Worm (Caenorhabditis elegans) whole organism, L1 larva: ENCODE measurements around the gene srx-20.

Experiments used
- C04F5.9 ChIP-seq: sonication (generic microtip); optimal IDR thresholded peaks from 2 replicates; lab custom pipeline; 2016; ENCODE audit warnings: missing genetic modification characterization, missing compliant biosample characterization
- C34B4.2 ChIP-seq: sonication (generic microtip); optimal IDR thresholded peaks from 2 replicates; lab custom pipeline; 2017; ENCODE audit warnings: mild to moderate bottlenecking, missing genetic modification characterization, missing compliant biosample characterization
- alr-1 ChIP-seq: fragments of 200-800 bp; sonication (Bioruptor generic); optimal IDR thresholded peaks from 2 replicates; lab custom pipeline; 2018; ENCODE audit warnings: borderline replicate concordance, mild to moderate bottlenecking, missing genetic modification characterization, missing compliant biosample characterization
- ama-1 ChIP-seq: fragments of 150-350 bp; optimal IDR thresholded peaks from 2 replicates; lab custom pipeline; 2014
- ceh-63 ChIP-seq: fragments of 200-800 bp; sonication (Bioruptor generic); optimal IDR thresholded peaks from 2 replicates; lab custom pipeline; 2018; ENCODE audit warnings: mild to moderate bottlenecking, missing genetic modification characterization, missing compliant biosample characterization
- ceh-8 ChIP-seq: fragments of 200-800 bp; sonication (Bioruptor generic); optimal IDR thresholded peaks from 2 replicates; lab custom pipeline; 2018; ENCODE audit warnings: mild to moderate bottlenecking, missing genetic modification characterization, moderate library complexity, missing compliant biosample characterization
- ceh-82 ChIP-seq, 3 experiments: fragments of 150-350 bp in 1 of 3; sonication (generic microtip) in 2 of 3; optimal IDR thresholded peaks; 2 replicates each; lab custom pipeline; 2014 to 2017; ENCODE audit warnings: missing biosample characterization in 3 of 3, missing genetic modification characterization in 3 of 3
- ceh-88 ChIP-seq: fragments of 200-800 bp; sonication (Bioruptor generic); IDR thresholded peaks from 2 replicates; pipeline ENCODE4 v1.3.6; 2022; ENCODE audit warnings: missing genetic modification characterization, missing compliant biosample characterization
- ceh-90 ChIP-seq: sonication (generic microtip); optimal IDR thresholded peaks from 2 replicates; lab custom pipeline; 2016; ENCODE audit warnings: missing genetic modification characterization, missing compliant biosample characterization
- ces-1 ChIP-seq: fragments of 150-350 bp; optimal IDR thresholded peaks from 2 replicates; lab custom pipeline; 2014; ENCODE audit warnings: missing biosample characterization, missing genetic modification reagents, missing genetic modification characterization
- dpl-1 ChIP-seq, 3 experiments: fragments of 150-350 bp in 2 of 3; sonication (generic microtip) in 1 of 3; optimal IDR thresholded peaks; 2 replicates each; lab custom pipeline; 2014 to 2017; ENCODE audit warnings: missing biosample characterization in 3 of 3, missing genetic modification characterization in 3 of 3, missing genetic modification reagents in 3 of 3
- dsc-1 ChIP-seq: sonication (generic microtip); optimal IDR thresholded peaks from 2 replicates; lab custom pipeline; 2016; ENCODE audit warnings: mild to moderate bottlenecking, missing genetic modification characterization, missing compliant biosample characterization
- efl-1 ChIP-seq, 4 experiments: fragments of 150-350 bp; optimal IDR thresholded peaks in 3 of 4; peaks in 1 of 4; 1 replicate in 1 of 4; 2 replicates in 3 of 4; lab custom pipeline; 2014; ENCODE audit warnings: missing biosample characterization in 2 of 4, missing genetic modification characterization in 2 of 4, missing genetic modification reagents in 2 of 4
- elt-2 ChIP-seq: sonication (generic microtip); optimal IDR thresholded peaks from 2 replicates; lab custom pipeline; 2016; ENCODE audit warnings: missing genetic modification characterization, mild to moderate bottlenecking, inconsistent platforms, missing compliant biosample characterization, missing genetic modification reagents
- elt-3 ChIP-seq, 6 experiments: fragments of 150-350 bp in 1 of 6; sonication (generic microtip); optimal IDR thresholded peaks; 2 replicates each; lab custom pipeline; 2017 to 2018; ENCODE audit warnings: missing biosample characterization in 6 of 6, missing genetic modification characterization in 6 of 6, inconsistent platforms in 1 of 6
- fkh-4 ChIP-seq: sonication (generic microtip); optimal IDR thresholded peaks from 2 replicates; lab custom pipeline; 2016; ENCODE audit warnings: missing compliant biosample characterization, missing genetic modification characterization, borderline replicate concordance
- fkh-8 ChIP-seq: sonication (generic microtip); optimal IDR thresholded peaks from 2 replicates; lab custom pipeline; 2016; ENCODE audit warnings: mild to moderate bottlenecking, missing genetic modification characterization, missing compliant biosample characterization
- hlh-17 ChIP-seq: fragments of 200-800 bp; sonication (Bioruptor generic); optimal IDR thresholded peaks from 2 replicates; lab custom pipeline; 2018; ENCODE audit warnings: missing genetic modification characterization, mild to moderate bottlenecking, missing compliant biosample characterization, moderate library complexity, borderline replicate concordance
- hpl-2 ChIP-seq: fragments of 150-350 bp; optimal IDR thresholded peaks from 2 replicates; lab custom pipeline; 2014; ENCODE audit warnings: missing biosample characterization, missing genetic modification reagents, missing genetic modification characterization
- irx-1 ChIP-seq: sonication (generic microtip); optimal IDR thresholded peaks from 2 replicates; lab custom pipeline; 2016; ENCODE audit warnings: missing genetic modification characterization, missing compliant biosample characterization
- jun-1 ChIP-seq: fragments of 150-350 bp; optimal IDR thresholded peaks from 2 replicates; lab custom pipeline; 2014; ENCODE audit warnings: missing biosample characterization, missing genetic modification reagents, missing genetic modification characterization
- lin-15B ChIP-seq: fragments of 150-350 bp; sonication (generic microtip); optimal IDR thresholded peaks from 3 replicates; lab custom pipeline; 2014; ENCODE audit warnings: missing biosample characterization, missing genetic modification characterization
- lin-35 ChIP-seq, 2 experiments: fragments of 150-350 bp; optimal IDR thresholded peaks; 2 replicates each; lab custom pipeline; 2014; ENCODE audit warnings: missing biosample characterization in 2 of 2, missing genetic modification characterization in 2 of 2, missing genetic modification reagents in 2 of 2
- lir-3 ChIP-seq: sonication (generic microtip); optimal IDR thresholded peaks from 2 replicates; lab custom pipeline; 2016; ENCODE audit warnings: mild to moderate bottlenecking, missing genetic modification characterization, moderate library complexity, missing compliant biosample characterization; ENCODE audit not compliant: poor library complexity
- lsy-2 ChIP-seq, 2 experiments: fragments of 150-350 bp; optimal IDR thresholded peaks; 2 replicates each; lab custom pipeline; 2014; ENCODE audit warnings: missing biosample characterization in 2 of 2, missing genetic modification characterization in 2 of 2
- mab-9 ChIP-seq: fragments of 200-800 bp; sonication (Bioruptor generic); IDR thresholded peaks from 2 replicates; pipeline ENCODE4 v1.3.6; 2022; ENCODE audit warnings: missing genetic modification reagents, missing genetic modification characterization, missing compliant biosample characterization
- nhr-11 ChIP-seq: fragments of 150-350 bp; optimal IDR thresholded peaks from 2 replicates; lab custom pipeline; 2014; ENCODE audit warnings: missing biosample characterization, missing genetic modification characterization
- nhr-20 ChIP-seq: sonication (generic microtip); optimal IDR thresholded peaks from 2 replicates; lab custom pipeline; 2016; ENCODE audit warnings: mild to moderate bottlenecking, missing genetic modification characterization, missing compliant biosample characterization
- nhr-237 ChIP-seq: fragments of 150-350 bp; optimal IDR thresholded peaks from 2 replicates; lab custom pipeline; 2014; ENCODE audit warnings: missing biosample characterization, missing genetic modification characterization
- nhr-28 ChIP-seq: fragments of 150-350 bp; optimal IDR thresholded peaks from 2 replicates; lab custom pipeline; 2014; ENCODE audit warnings: missing biosample characterization, missing genetic modification characterization
- nhr-76 ChIP-seq: sonication (generic microtip); optimal IDR thresholded peaks from 2 replicates; lab custom pipeline; 2017; ENCODE audit warnings: missing biosample characterization, missing genetic modification characterization
- nhr-77 ChIP-seq: fragments of 150-350 bp; optimal IDR thresholded peaks from 2 replicates; lab custom pipeline; 2014; ENCODE audit warnings: missing biosample characterization, missing genetic modification characterization
- nhr-84 ChIP-seq: sonication (generic microtip); optimal IDR thresholded peaks from 2 replicates; lab custom pipeline; 2017; ENCODE audit warnings: missing biosample characterization, missing genetic modification characterization
- nhr-85 ChIP-seq: sonication (generic microtip); peaks from one replicate; lab custom pipeline; 2016; ENCODE audit warnings: missing genetic modification characterization, inconsistent platforms, missing compliant biosample characterization
- nhr-90 ChIP-seq: sonication (generic microtip); optimal IDR thresholded peaks from 2 replicates; lab custom pipeline; 2016; ENCODE audit warnings: mild to moderate bottlenecking, missing genetic modification characterization, missing compliant biosample characterization; ENCODE audit not compliant: poor library complexity
- pag-3 ChIP-seq: sonication (generic microtip); optimal IDR thresholded peaks from 2 replicates; lab custom pipeline; 2017; ENCODE audit warnings: missing genetic modification characterization, mild to moderate bottlenecking, missing compliant biosample characterization, antibody characterized with exemption, borderline replicate concordance; ENCODE audit not compliant: insufficient read depth
- pqm-1 ChIP-seq: sonication (generic microtip); optimal IDR thresholded peaks from 3 replicates; lab custom pipeline; 2017; ENCODE audit warnings: missing biosample characterization, missing genetic modification characterization
- rnt-1 ChIP-seq: sonication (generic microtip); optimal IDR thresholded peaks from 2 replicates; lab custom pipeline; 2016; ENCODE audit warnings: mild to moderate bottlenecking, missing genetic modification characterization, moderate library complexity, missing compliant biosample characterization
- skn-1 ChIP-seq: fragments of 150-350 bp; optimal IDR thresholded peaks from 2 replicates; lab custom pipeline; 2014; ENCODE audit warnings: missing biosample characterization, missing genetic modification characterization
- sptf-1 ChIP-seq: fragments of 150-350 bp; optimal IDR thresholded peaks from 2 replicates; lab custom pipeline; 2014; ENCODE audit warnings: missing biosample characterization, missing genetic modification characterization
- sup-37 ChIP-seq: fragments of 200-800 bp; sonication (Bioruptor generic); optimal IDR thresholded peaks from 2 replicates; lab custom pipeline; 2018; ENCODE audit warnings: mild to moderate bottlenecking, missing genetic modification characterization, missing compliant biosample characterization
- tbx-2 ChIP-seq: sonication (generic microtip); optimal IDR thresholded peaks from 2 replicates; lab custom pipeline; 2016; ENCODE audit warnings: missing genetic modification characterization, missing compliant biosample characterization
- tlp-1 ChIP-seq: fragments of 150-350 bp; optimal IDR thresholded peaks from 2 replicates; lab custom pipeline; 2014; ENCODE audit warnings: missing biosample characterization, missing genetic modification characterization
- unc-130 ChIP-seq: fragments of 150-350 bp; optimal IDR thresholded peaks from 2 replicates; lab custom pipeline; 2017; ENCODE audit warnings: missing biosample characterization, missing genetic modification characterization, inconsistent platforms
- unc-30 ChIP-seq: sonication (generic microtip); optimal IDR thresholded peaks from 2 replicates; lab custom pipeline; 2017; ENCODE audit warnings: missing biosample characterization, missing genetic modification characterization
- unc-86 ChIP-seq: sonication (generic microtip); optimal IDR thresholded peaks from 2 replicates; lab custom pipeline; 2016; ENCODE audit warnings: missing genetic modification characterization, missing compliant biosample characterization
- zag-1 ChIP-seq: fragments of 150-350 bp; optimal IDR thresholded peaks from 2 replicates; lab custom pipeline; 2014; ENCODE audit warnings: missing biosample characterization, missing genetic modification characterization
- ztf-4 ChIP-seq: fragments of 150-350 bp; optimal IDR thresholded peaks from 2 replicates; lab custom pipeline; 2014; ENCODE audit warnings: missing biosample characterization, missing genetic modification characterization

The srx-20 gene

ce11 chrIV:6859270-6859669, 8.6 kb upstream of the srx-20 start, which contains the start of gene R13H7.2:
Gene R13H7.2, minus strand, starts transcription at chrIV:6859370.
- TF ChIP-seq unc-130 (tag; lab: Kevin White, UChicago), result no peak
- no peak for TF ChIP-seq tlp-1 (tag; lab: Kevin White, UChicago)
- TF ChIP-seq dsc-1, result no peak
- TF ChIP-seq jun-1, result no peak
- TF ChIP-seq skn-1 (tag; lab: Kevin White, UChicago), result no peak
- no peak for TF ChIP-seq ces-1
- TF ChIP-seq nhr-84 (tag; lab: Kevin White, UChicago), result no peak
- TF ChIP-seq nhr-77 (tag; lab: Kevin White, UChicago), result no peak
- no peak for TF ChIP-seq fkh-4 (tag; lab: Kevin White, UChicago)
- no peak for TF ChIP-seq ceh-88 (GFP tag; lab: Robert Waterston, UW)
- no peak for TF ChIP-seq C04F5.9
- TF ChIP-seq unc-30, result no peak
- no peak for TF ChIP-seq nhr-237
- no peak for TF ChIP-seq ztf-4 (tag; lab: Kevin White, UChicago)
- no peak for TF ChIP-seq tbx-2 (tag; lab: Kevin White, UChicago)
- no peak for TF ChIP-seq mab-9 (GFP tag; lab: Robert Waterston, UW)

- TF ChIP-seq elt-2 (tag; lab: Kevin White, UChicago), result no peak
- TF ChIP-seq ama-1 (lab: Kevin White, UChicago), result no peak
- TF ChIP-seq pqm-1 (tag; lab: Kevin White, UChicago), result no peak
- TF ChIP-seq C34B4.2, result no peak
- no peak for TF ChIP-seq nhr-20
- peak; percentile 23 for TF ChIP-seq fkh-8 (tag; lab: Kevin White, UChicago)
- no peak for TF ChIP-seq pag-3 (tag; lab: Kevin White, UChicago)
These were observed 5.1 kb downstream of the srx-20 start, which contains the start of gene srx-19 for ce11 chrIV:6872958-6873357. Gene srx-19, plus strand, starts transcription at chrIV:6873258.

ce11 chrIV:6878912-6879554, 11.1 kb downstream of the srx-20 start:
- TF ChIP-seq ceh-63 (GFP tag; lab: Kevin White, UChicago) (no peak), tlp-1 (tag; lab: Kevin White, UChicago) (no peak), hpl-2 (GFP tag; lab: Kevin White, UChicago) (no peak), unc-86 (peak; percentile 63), nhr-20 (peak; percentile 78), nhr-11 (tag; lab: Kevin White, UChicago) (peak; percentile 57), lin-35 (GFP tag; optimal IDR thresholded peaks at IDR 0.05; lab: Kevin White, UChicago) (peak in 1 of 2 experiments; percentile 65), ceh-8 (GFP tag; lab: Kevin White, UChicago) (no peak), sptf-1 (tag; lab: Kevin White, UChicago) (no peak), nhr-90 (tag; lab: Kevin White, UChicago) (no peak), lsy-2 (tag; optimal IDR thresholded peaks at IDR 0.05; lab: Kevin White, UChicago) (peak; percentile 70 to 84), unc-130 (tag; lab: Kevin White, UChicago) (peak; percentile 82), efl-1 (optimal IDR thresholded peaks at IDR 0.05; lab: Kevin White, UChicago) (peak; percentile 49 to 56), efl-1 (GFP tag; optimal IDR thresholded peaks at IDR 0.05 in 1 of 2; lab: Kevin White, UChicago) (peak; percentile 7 to 9), ceh-90 (tag; lab: Kevin White, UChicago) (no peak), elt-3 (tag; optimal IDR thresholded peaks at IDR 0.05; lab: Kevin White, UChicago) (no peak), zag-1 (no peak), lir-3 (tag; lab: Kevin White, UChicago) (peak; percentile 17), fkh-8 (tag; lab: Kevin White, UChicago) (peak; percentile 86), irx-1 (peak; percentile 70), nhr-76 (tag; lab: Kevin White, UChicago) (no peak), unc-30 (no peak), ceh-82 (tag; optimal IDR thresholded peaks at IDR 0.05; lab: Kevin White, UChicago) (peak; percentile 55 to 74 (median 56)), alr-1 (tag; lab: Kevin White, UChicago) (no peak), hlh-17 (GFP tag; lab: Kevin White, UChicago) (no peak), skn-1 (tag; lab: Kevin White, UChicago) (peak; percentile 75), sup-37 (GFP tag; lab: Kevin White, UChicago) (peak; percentile 21), rnt-1 (tag; lab: Kevin White, UChicago) (peak; percentile 90), lin-15B (tag; lab: Kevin White, UChicago) (no peak), nhr-28 (tag; lab: Kevin White, UChicago) (no peak), dpl-1 (GFP tag; optimal IDR thresholded peaks at IDR 0.05; lab: Kevin White, UChicago) (peak in 1 of 3 experiments; percentile 36), nhr-85 (tag; lab: Kevin White, UChicago) (no peak), mab-9 (GFP tag; lab: Robert Waterston, UW) (no peak)
